Fruit fly (Drosophila melanogaster): ENCODE measurements around the gene ush.

DNA sequence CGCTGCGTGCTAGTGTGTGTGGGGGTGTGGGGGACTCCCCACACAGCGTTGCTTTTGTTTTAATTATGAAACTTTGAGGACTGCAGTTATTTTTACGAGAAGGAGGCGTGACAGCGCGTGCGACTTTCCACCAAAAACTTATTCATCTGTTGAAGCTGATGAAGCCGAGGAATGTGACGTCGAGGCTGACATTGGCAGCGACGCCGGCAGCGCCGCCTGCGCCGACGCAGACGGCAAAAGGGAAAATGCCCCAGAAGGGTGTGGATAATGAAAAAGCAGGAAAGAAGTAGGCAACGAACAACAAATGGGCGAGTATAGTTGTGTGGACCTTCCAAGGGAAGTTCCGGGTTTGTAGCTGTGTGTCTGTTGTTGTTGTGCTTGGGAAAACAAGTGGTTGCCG is 8.3 kb upstream of the ush start:
- TF ChIP-seq CG7368 (GFP tag; optimal IDR thresholded peaks at IDR 0.05), result no peak
- TF ChIP-seq fkh (GFP tag; optimal IDR thresholded peaks at IDR 0.05), result no peak
- no peak for TF ChIP-seq CG8319 (GFP tag; optimal IDR thresholded peaks at IDR 0.05)
- TF ChIP-seq Sox102F (GFP tag; optimal IDR thresholded peaks at IDR 0.05), result no peak
- TF ChIP-seq CG6276 (GFP tag; optimal IDR thresholded peaks at IDR 0.05), result no peak
- TF ChIP-seq CG10669 (GFP tag; optimal IDR thresholded peaks at IDR 0.05), result no peak
- TF ChIP-seq OdsH (GFP tag; optimal IDR thresholded peaks at IDR 0.05), result no peak
